Worm (Caenorhabditis elegans): ENCODE results near the gene K08F11.1.
A peak's percentile ranks its signal among the peaks of the same experiment; 100 is the strongest.

Gene K08F11.1

DNA sequence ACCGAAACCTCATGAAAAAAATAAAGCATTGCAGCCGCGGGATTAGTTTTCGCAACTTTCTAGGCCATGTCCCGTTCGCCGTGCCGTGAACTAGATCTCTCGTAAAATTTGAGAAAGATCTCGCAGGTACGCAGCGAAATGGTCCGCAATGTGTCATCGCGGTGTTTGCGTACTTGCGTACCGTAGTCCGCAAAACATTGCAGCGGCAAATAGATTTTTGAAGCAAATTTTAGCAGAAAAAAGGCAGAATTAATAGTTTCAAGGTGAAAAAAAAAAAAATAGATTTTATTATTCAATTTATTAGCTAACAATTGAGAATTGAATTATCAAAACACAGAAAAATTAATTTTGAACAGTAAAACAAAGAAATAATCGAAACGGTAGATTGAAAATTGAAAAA, 3.3 kb downstream of the K08F11.1 start (continued):
- TF ChIP-seq ztf-4 (tag; optimal IDR thresholded peaks at IDR 0.05): peak; percentile 7

DNA sequence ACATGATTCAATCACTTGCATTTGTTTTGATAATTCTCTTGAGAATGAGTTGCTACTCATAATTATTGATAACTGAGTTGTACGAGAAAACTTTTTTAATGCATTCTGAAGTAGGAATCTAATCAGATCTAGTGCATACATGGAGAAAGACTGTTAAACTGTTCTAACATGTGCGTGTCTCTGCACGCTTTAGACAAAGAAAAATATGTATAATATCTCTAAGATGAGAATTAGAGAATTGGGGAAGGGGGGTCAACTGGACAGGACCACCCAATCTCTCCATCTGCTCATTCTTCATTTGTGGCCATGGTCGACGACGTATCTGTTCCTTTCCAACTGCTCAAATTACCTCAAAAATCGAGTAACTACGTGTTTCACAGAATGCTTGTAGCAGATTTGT, 12.6 kb downstream of the K08F11.1 start, which contains the start of gene fbxb-78:
fbxb-78 (plus strand) TSS at position 301 of the 400 bp plus-strand sequence.
- TF ChIP-seq lin-15B (tag; optimal IDR thresholded peaks at IDR 0.05) (no peak), nhr-20 (tag; optimal IDR thresholded peaks at IDR 0.05) (no peak)

DNA sequence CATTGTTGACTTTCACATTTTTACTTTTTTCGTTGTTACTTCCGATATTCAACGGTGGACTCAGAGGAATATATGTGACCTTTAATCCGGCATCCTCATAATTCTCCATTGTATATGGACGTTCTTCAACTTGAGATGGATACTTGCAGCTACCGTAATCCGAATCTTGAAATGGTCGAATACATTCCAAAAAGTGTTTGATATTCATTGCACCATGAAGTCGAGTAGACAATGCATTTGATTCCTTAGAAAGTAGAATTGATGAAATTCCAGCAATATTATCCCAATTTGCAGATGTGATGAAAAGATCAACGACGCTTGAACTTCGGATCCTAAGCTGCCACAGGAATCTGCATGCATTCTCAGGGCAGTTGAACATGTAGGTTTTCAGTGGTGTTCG, 17.8 kb downstream of the K08F11.1 start:
- TF ChIP-seq efl-1 (optimal IDR thresholded peaks at IDR 0.05) (no peak), efl-1 (GFP tag; optimal IDR thresholded peaks at IDR 0.05 in 1 of 2) (peak in 1 of 2 experiments; percentile 91), nhr-90 (tag; optimal IDR thresholded peaks at IDR 0.05; ENCODE audit: poor library complexity) (no peak)

DNA sequence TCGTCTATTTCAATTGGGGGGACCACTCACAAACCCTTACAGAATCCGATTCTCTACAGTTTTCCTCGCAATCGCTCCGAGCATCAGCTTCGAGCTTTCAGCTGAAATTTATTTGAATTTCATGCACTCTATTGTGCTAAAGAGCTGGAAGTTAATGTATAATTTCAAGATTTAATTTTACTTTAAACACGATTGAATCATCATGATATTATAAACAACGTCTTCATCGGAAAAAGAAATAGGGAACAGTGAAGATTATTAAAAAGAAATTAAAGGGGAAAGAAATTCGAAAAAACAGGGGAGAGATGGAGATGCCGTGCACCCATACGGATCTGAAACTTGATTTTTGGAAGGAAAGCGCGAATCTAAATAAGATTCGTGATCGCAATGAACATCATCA, 19.5 kb downstream of the K08F11.1 start, which contains the start of gene hoe-1:
hoe-1 (minus strand) TSS at position 101 of the 400 bp plus-strand sequence.
- TF ChIP-seq unc-30 (tag; optimal IDR thresholded peaks at IDR 0.05) (no peak), F16B12.6 (tag; optimal IDR thresholded peaks at IDR 0.05) (no peak), fkh-4 (tag; optimal IDR thresholded peaks at IDR 0.05; ENCODE audit: borderline replicate concordance) (no peak), fkh-8 (tag; optimal IDR thresholded peaks at IDR 0.05) (no peak), sup-37 (GFP tag; optimal IDR thresholded peaks at IDR 0.05) (no peak), nhr-90 (tag; optimal IDR thresholded peaks at IDR 0.05; ENCODE audit: poor library complexity) (no peak), dpl-1 (GFP tag; optimal IDR thresholded peaks at IDR 0.05) (no peak), efl-1 (optimal IDR thresholded peaks at IDR 0.05) (no peak), efl-1 (GFP tag; optimal IDR thresholded peaks at IDR 0.05 in 1 of 2) (peak in 1 of 2 experiments; percentile 24)

DNA sequence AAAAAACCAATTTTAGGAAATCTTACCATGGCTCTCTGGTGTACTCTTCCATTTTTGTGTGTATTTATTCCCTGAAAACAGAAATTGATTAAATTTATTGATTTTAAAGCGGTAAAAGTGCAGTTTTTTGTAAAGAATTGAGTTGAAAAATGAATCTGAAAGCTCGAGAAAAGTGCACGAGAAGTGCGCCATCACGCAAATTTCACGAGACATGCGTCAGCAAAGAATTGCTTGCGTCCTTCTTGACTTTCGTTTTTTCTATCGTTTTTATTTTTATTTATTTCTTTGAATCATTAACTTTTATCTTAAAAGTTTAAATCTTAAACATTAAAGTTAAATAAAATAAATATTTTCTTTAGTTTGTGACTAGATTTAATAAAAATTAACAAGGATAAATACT, 20.8 kb downstream of the K08F11.1 start, which contains the start of gene timm-17B.1:
timm-17B.1 (minus strand) TSS at position 71 of the 400 bp plus-strand sequence.
- TF ChIP-seq snu-23 (GFP tag; optimal IDR thresholded peaks at IDR 0.05): peak; percentile 83
- TF ChIP-seq nhr-84 (tag; optimal IDR thresholded peaks at IDR 0.05): no peak
- peak; percentile 35 for TF ChIP-seq ztf-4 (tag; optimal IDR thresholded peaks at IDR 0.05)
- peak in 1 of 2 experiments; percentile 56 for TF ChIP-seq mdl-1 (tag; optimal IDR thresholded peaks at IDR 0.05)
- peak; percentile 80 for TF ChIP-seq rnt-1 (tag; optimal IDR thresholded peaks at IDR 0.05)
- TF ChIP-seq ceh-82 (tag; optimal IDR thresholded peaks at IDR 0.05): peak; percentile 72 to 79 (median 78)
- TF ChIP-seq sox-4 (tag; optimal IDR thresholded peaks at IDR 0.05): peak; percentile 44
- TF ChIP-seq ets-5 (GFP tag; IDR thresholded peaks at IDR 0.05): no peak
- TF ChIP-seq hpl-2 (GFP tag; optimal IDR thresholded peaks at IDR 0.05): peak; percentile 36
- TF ChIP-seq irx-1 (tag; optimal IDR thresholded peaks at IDR 0.05): peak; percentile 69
- TF ChIP-seq vab-15 (tag; optimal IDR thresholded peaks at IDR 0.05): no peak
- peak; percentile 5 for TF ChIP-seq C04F5.9 (tag; optimal IDR thresholded peaks at IDR 0.05)
- TF ChIP-seq ceh-88 (GFP tag; IDR thresholded peaks at IDR 0.05): no peak
- peak in 1 of 2 experiments; percentile 44 for TF ChIP-seq ztf-11 (tag; optimal IDR thresholded peaks at IDR 0.05)
- peak; percentile 79 for TF ChIP-seq C16A3.4 (tag; optimal IDR thresholded peaks at IDR 0.05)
- TF ChIP-seq nhr-20 (tag; optimal IDR thresholded peaks at IDR 0.05): peak; percentile 73
- no peak for TF ChIP-seq mef-2 (tag; optimal IDR thresholded peaks at IDR 0.05)
- no peak for TF ChIP-seq lin-14 (GFP tag; optimal IDR thresholded peaks at IDR 0.05)
- TF ChIP-seq xbp-1 (tag; optimal IDR thresholded peaks at IDR 0.05): peak; percentile 81
- no peak for TF ChIP-seq unc-98 (GFP tag; IDR thresholded peaks at IDR 0.05)
- peak; percentile 39 for TF ChIP-seq jun-1 (tag; optimal IDR thresholded peaks at IDR 0.05)
- TF ChIP-seq elt-2 (tag; optimal IDR thresholded peaks at IDR 0.05): peak; percentile 26
- peak; percentile 75 for TF ChIP-seq isw-1 (GFP tag; IDR thresholded peaks at IDR 0.05)
- no peak for TF ChIP-seq unc-130 (tag; optimal IDR thresholded peaks at IDR 0.05)
- TF ChIP-seq unc-62 (GFP tag; optimal IDR thresholded peaks at IDR 0.05): no peak
- no peak for TF ChIP-seq ceh-63 (GFP tag; optimal IDR thresholded peaks at IDR 0.05)
- TF ChIP-seq pag-3 (tag; optimal IDR thresholded peaks at IDR 0.05; ENCODE audit: borderline replicate concordance, insufficient read depth): no peak
- peak; percentile 48 for TF ChIP-seq unc-86 (tag; optimal IDR thresholded peaks at IDR 0.05)
- TF ChIP-seq unc-30 (tag; optimal IDR thresholded peaks at IDR 0.05): no peak
- TF ChIP-seq lin-15B (tag; optimal IDR thresholded peaks at IDR 0.05): peak; percentile 50
- TF ChIP-seq swsn-7 (tag; optimal IDR thresholded peaks at IDR 0.05): peak; percentile 82
- TF ChIP-seq dsc-1 (tag; optimal IDR thresholded peaks at IDR 0.05): peak; percentile 72
- TF ChIP-seq nhr-28 (tag; optimal IDR thresholded peaks at IDR 0.05): no peak
- peak; percentile 49 for TF ChIP-seq skn-1 (tag; optimal IDR thresholded peaks at IDR 0.05)
- peak; percentile 78 to 83 for TF ChIP-seq lin-35 (GFP tag; optimal IDR thresholded peaks at IDR 0.05)
- TF ChIP-seq F16B12.6 (tag; optimal IDR thresholded peaks at IDR 0.05): peak; percentile 55
- peak; percentile 96 for TF ChIP-seq lsy-2 (tag; optimal IDR thresholded peaks at IDR 0.05)

All from whole organism, L1 larva.